Fruit fly (Drosophila melanogaster): Measurements from ENCODE around the gene CG34159.

The CG34159 gene

dm6 chr2L:10210631-10211557 is 6.8 kb upstream of the CG34159 start, which contains the start of the genes CG5727 and ath (continued):
- TF ChIP-seq CG4820 (GFP tag; optimal IDR thresholded peaks at IDR 0.05) (no peak), CG14667 (GFP tag; IDR thresholded peaks at IDR 0.05) (no peak), vnd (GFP tag; IDR thresholded peaks at IDR 0.05; ENCODE audit: partially characterized antibody) (no peak), E2f2 (GFP tag; IDR thresholded peaks at IDR 0.05) (peak; percentile 34), kah (GFP tag; optimal IDR thresholded peaks at IDR 0.05) (peak; percentile 88), sna (GFP tag; IDR thresholded peaks at IDR 0.05; ENCODE audit: partially characterized antibody) (no peak), Trl (optimal IDR thresholded peaks at IDR 0.05) (no peak), Trl (GFP tag; optimal IDR thresholded peaks at IDR 0.05) (no peak), CG7987 (GFP tag; optimal IDR thresholded peaks at IDR 0.05) (no peak), Meics (GFP tag; optimal IDR thresholded peaks at IDR 0.05) (peak; percentile 38), CG10267 (tag; optimal IDR thresholded peaks at IDR 0.05) (peak; percentile 6), CG17359 (tag; optimal IDR thresholded peaks at IDR 0.05) (peak; percentile 7), Deaf1 (tag; optimal IDR thresholded peaks at IDR 0.05) (no peak), nerfin-2 (GFP tag; IDR thresholded peaks at IDR 0.05; ENCODE audit: partially characterized antibody) (no peak), Ets97D (GFP tag; optimal IDR thresholded peaks at IDR 0.05) (no peak), CG31441 (GFP tag; IDR thresholded peaks at IDR 0.05) (no peak), dysf (GFP tag; IDR thresholded peaks at IDR 0.05) (no peak), lilli (GFP tag; optimal IDR thresholded peaks at IDR 0.05) (peak; percentile 19), row (GFP tag; IDR thresholded peaks at IDR 0.05) (peak; percentile 63), Max (GFP tag; optimal IDR thresholded peaks at IDR 0.05) (peak; percentile 50), cwo (GFP tag; optimal IDR thresholded peaks at IDR 0.05) (no peak), CG2129 (GFP tag; IDR thresholded peaks at IDR 0.05; ENCODE audit: partially characterized antibody) (no peak), pzg (GFP tag; optimal IDR thresholded peaks at IDR 0.05) (peak; percentile 13), CG9437 (GFP tag; optimal IDR thresholded peaks at IDR 0.05) (no peak), CG6272 (GFP tag; IDR thresholded peaks at IDR 0.05) (no peak), Doc2 (GFP tag; IDR thresholded peaks at IDR 0.05) (no peak), shn (GFP tag; optimal IDR thresholded peaks at IDR 0.05) (no peak), CG18262 (tag; optimal IDR thresholded peaks at IDR 0.05) (peak; percentile 20)

- TF ChIP-seq grau (tag; optimal IDR thresholded peaks at IDR 0.05) (peak; percentile 1), vvl (GFP tag; IDR thresholded peaks at IDR 0.05) (peak; percentile 39), stwl (tag; optimal IDR thresholded peaks at IDR 0.05) (peak; percentile 41), pfk (GFP tag; optimal IDR thresholded peaks at IDR 0.05) (peak; percentile 89), odd (GFP tag; optimal IDR thresholded peaks at IDR 0.05) (no peak), MBD-R2 (GFP tag; IDR thresholded peaks at IDR 0.05) (0 out of 2 replicates have a peak, but pooled peaks have one; percentile 17), CG9932 (GFP tag; IDR thresholded peaks at IDR 0.05) (peak; percentile 48; the same call in 1 of the 2 replicates), CG13296 (GFP tag; optimal IDR thresholded peaks at IDR 0.05) (peak; percentile 28), CG11093 (GFP tag; IDR thresholded peaks at IDR 0.05) (no peak), trem (tag; optimal IDR thresholded peaks at IDR 0.05) (peak; percentile 10), Med (GFP tag) (peak; percentile 68), B-H2 (GFP tag; optimal IDR thresholded peaks at IDR 0.05) (peak; percentile 7), CG7987 (GFP tag; optimal IDR thresholded peaks at IDR 0.05) (no peak), lbe (GFP tag; optimal IDR thresholded peaks at IDR 0.05) (peak; percentile 36), tin (GFP tag; optimal IDR thresholded peaks at IDR 0.05) (no peak), Antp (GFP tag; optimal IDR thresholded peaks at IDR 0.05) (no peak), gem (tag; optimal IDR thresholded peaks at IDR 0.05) (peak; percentile 8), CG6683 (GFP tag; optimal IDR thresholded peaks at IDR 0.05) (no peak), kni (GFP tag; optimal IDR thresholded peaks at IDR 0.05) (peak; percentile 65), CG4617 (GFP tag; optimal IDR thresholded peaks at IDR 0.05; ENCODE audit: borderline replicate concordance) (peak; percentile 9)
These were observed 5.0 kb upstream of the CG34159 start, which contains the start of gene CG5731 for dm6 chr2L:10208799-10209794. Gene CG5731, minus strand, starts transcription at chr2L:10209744.

Data from whole organism, embryonic.